Fruit fly (Drosophila melanogaster) whole organism, embryonic: ENCODE results near the gene CG43347.

Source experiments
- ATbp ChIP-seq: fragments of 200-800 bp; sonication (Bioruptor generic); optimal IDR thresholded peaks from 2 replicates; lab custom pipeline; 2017; ENCODE audit warnings: missing biosample characterization, mild to moderate bottlenecking, missing genetic modification characterization, missing genetic modification reagents
- Bdp1 ChIP-seq: fragments of 200-800 bp; sonication (Bioruptor generic); optimal IDR thresholded peaks from 3 replicates; lab custom pipeline; 2016; ENCODE audit warnings: missing biosample characterization, missing genetic modification characterization
- CG10274 ChIP-seq: fragments of 200-800 bp; sonication (Bioruptor generic); optimal IDR thresholded peaks from 3 replicates; lab custom pipeline; 2017; ENCODE audit warnings: missing biosample characterization, mild to moderate bottlenecking, missing genetic modification characterization
- CG11398 ChIP-seq: fragments of 200-800 bp; sonication (Bioruptor generic); optimal IDR thresholded peaks from 2 replicates; lab custom pipeline; 2016; ENCODE audit warnings: missing biosample characterization, missing genetic modification characterization
- CG12236 ChIP-seq: fragments of 200-800 bp; sonication (Bioruptor generic); optimal IDR thresholded peaks from 2 replicates; lab custom pipeline; 2016; ENCODE audit warnings: missing biosample characterization, missing genetic modification characterization
- CG12942 ChIP-seq: fragments of 200-800 bp; sonication (Bioruptor generic); optimal IDR thresholded peaks from 3 replicates; lab custom pipeline; 2016; ENCODE audit warnings: missing biosample characterization, missing genetic modification characterization
- CG13894 ChIP-seq: fragments of 200-800 bp; sonication (Bioruptor generic); optimal IDR thresholded peaks from 3 replicates; lab custom pipeline; 2018; ENCODE audit warnings: missing biosample characterization, mild to moderate bottlenecking, missing genetic modification characterization, moderate library complexity
- CG14014 ChIP-seq: fragments of 200-800 bp; sonication (Bioruptor generic); IDR thresholded peaks from 2 replicates; pipeline ENCODE4 v1.3.6; 2022; ENCODE audit warnings: missing biosample characterization, missing genetic modification characterization
- CG14441 ChIP-seq: fragments of 200-800 bp; sonication (Bioruptor generic); IDR thresholded peaks from 2 replicates; pipeline ENCODE4 v1.3.6; 2022; ENCODE audit warnings: missing biosample characterization, missing genetic modification characterization
- CG15011 ChIP-seq: fragments of 200-800 bp; sonication (Bioruptor generic); optimal IDR thresholded peaks from 3 replicates; lab custom pipeline; 2018; ENCODE audit warnings: missing biosample characterization, mild to moderate bottlenecking, missing genetic modification characterization
- CG15269 ChIP-seq: fragments of 200-800 bp; sonication (Bioruptor generic); optimal IDR thresholded peaks from 2 replicates; lab custom pipeline; 2018; ENCODE audit warnings: missing biosample characterization, mild to moderate bottlenecking, missing genetic modification characterization, moderate library complexity
- CG15479 ChIP-seq: fragments of 200-800 bp; sonication (Bioruptor generic); optimal IDR thresholded peaks from 3 replicates; lab custom pipeline; 2019; ENCODE audit warnings: missing biosample characterization, mild to moderate bottlenecking, missing genetic modification characterization, moderate library complexity
- CG15696 ChIP-seq: fragments of 200-800 bp; sonication (Bioruptor generic); optimal IDR thresholded peaks from 2 replicates; lab custom pipeline; 2019; ENCODE audit warnings: missing biosample characterization, mild to moderate bottlenecking, missing genetic modification characterization, moderate library complexity
- CG16863 ChIP-seq: fragments of 200-800 bp; sonication (Bioruptor generic); optimal IDR thresholded peaks from 3 replicates; lab custom pipeline; 2016; ENCODE audit warnings: missing biosample characterization, missing genetic modification characterization
- CG17912 ChIP-seq: fragments of 200-800 bp; sonication (Bioruptor generic); optimal IDR thresholded peaks from 2 replicates; lab custom pipeline; 2018; ENCODE audit warnings: missing biosample characterization, mild to moderate bottlenecking, missing genetic modification characterization
- CG2678 ChIP-seq: fragments of 200-800 bp; sonication (Bioruptor generic); optimal IDR thresholded peaks from 3 replicates; lab custom pipeline; 2019; ENCODE audit warnings: missing biosample characterization, mild to moderate bottlenecking, missing genetic modification characterization, moderate library complexity
- CG3065 ChIP-seq: fragments of 200-800 bp; sonication (Bioruptor generic); optimal IDR thresholded peaks from 2 replicates; lab custom pipeline; 2016; ENCODE audit warnings: missing biosample characterization, missing genetic modification characterization
- CG31388 ChIP-seq: fragments of 200-800 bp; sonication (Bioruptor generic); optimal IDR thresholded peaks from 2 replicates; lab custom pipeline; 2016; ENCODE audit warnings: missing biosample characterization, missing genetic modification characterization
- CG4360 ChIP-seq: fragments of 200-800 bp; sonication (Bioruptor generic); IDR thresholded peaks from 2 replicates; pipeline ENCODE4 v1.3.6; 2022; ENCODE audit warnings: missing biosample characterization, missing genetic modification characterization
- CG6254 ChIP-seq: fragments of 200-800 bp; sonication (Bioruptor generic); optimal IDR thresholded peaks from 3 replicates; lab custom pipeline; 2017; ENCODE audit warnings: mild to moderate bottlenecking, missing biosample characterization, missing genetic modification reagents, missing genetic modification characterization
- CG7745 ChIP-seq: fragments of 200-800 bp; sonication (Bioruptor generic); optimal IDR thresholded peaks from 2 replicates; lab custom pipeline; 2018; ENCODE audit warnings: missing biosample characterization, mild to moderate bottlenecking, missing genetic modification characterization, moderate library complexity
- CG8359 ChIP-seq: fragments of 200-800 bp; sonication (Bioruptor generic); optimal IDR thresholded peaks from 2 replicates; lab custom pipeline; 2017; ENCODE audit warnings: missing biosample characterization, mild to moderate bottlenecking, missing genetic modification characterization, borderline replicate concordance
- CG9797 ChIP-seq: fragments of 200-800 bp; sonication (Bioruptor generic); optimal IDR thresholded peaks from 3 replicates; lab custom pipeline; 2018; ENCODE audit warnings: missing biosample characterization, mild to moderate bottlenecking, missing genetic modification characterization
- Dek ChIP-seq: fragments of 200-800 bp; sonication (Bioruptor generic); optimal IDR thresholded peaks from 3 replicates; lab custom pipeline; 2019; ENCODE audit warnings: missing biosample characterization, mild to moderate bottlenecking, missing genetic modification characterization, moderate library complexity
- Eip74EF ChIP-seq, 2 experiments: fragments of 200-800 bp in 1 of 2; fragments of >200 bp in 1 of 2; sonication (Bioruptor generic) in 1 of 2; optimal IDR thresholded peaks; 2 replicates each; lab custom pipeline; 2017 to 2019; ENCODE audit warnings: missing biosample characterization in 2 of 2, missing genetic modification characterization in 2 of 2, mild to moderate bottlenecking in 1 of 2, moderate library complexity in 1 of 2
- Elba2 ChIP-seq: fragments of 200-800 bp; sonication (Bioruptor generic); optimal IDR thresholded peaks from 3 replicates; lab custom pipeline; 2016; ENCODE audit warnings: missing biosample characterization, missing genetic modification characterization
- GATAe ChIP-seq: fragments of 200-800 bp; sonication (Bioruptor generic); conservative IDR thresholded peaks from 2 replicates; pipeline ENCODE4 v1.3.6; 2022; ENCODE audit warnings: missing biosample characterization, missing genetic modification characterization
- HHEX ChIP-seq: fragments of 200-800 bp; sonication (Bioruptor generic); optimal IDR thresholded peaks from 3 replicates; lab custom pipeline; 2017; ENCODE audit warnings: missing biosample characterization, mild to moderate bottlenecking, missing genetic modification characterization, missing genetic modification reagents
- Hmx ChIP-seq: fragments of 200-800 bp; sonication (Bioruptor generic); optimal IDR thresholded peaks from 2 replicates; lab custom pipeline; 2016; ENCODE audit warnings: missing biosample characterization, missing genetic modification characterization
- Hr78 ChIP-seq, 2 experiments: fragments of 200-800 bp in 1 of 2; fragments of >200 bp in 1 of 2; sonication (Bioruptor generic) in 1 of 2; optimal IDR thresholded peaks; 2 replicates each; lab custom pipeline; 2017 to 2019; ENCODE audit warnings: missing biosample characterization in 2 of 2, missing genetic modification characterization in 2 of 2, mild to moderate bottlenecking in 1 of 2, moderate library complexity in 1 of 2
- Jarid2 ChIP-seq: fragments of 200-800 bp; sonication (Bioruptor generic); optimal IDR thresholded peaks from 3 replicates; lab custom pipeline; 2017; ENCODE audit warnings: mild to moderate bottlenecking, missing biosample characterization, missing genetic modification reagents, missing genetic modification characterization
- NFAT ChIP-seq: fragments of 200-800 bp; sonication (Bioruptor generic); IDR thresholded peaks from 2 replicates; pipeline ENCODE4 v1.3.6; 2022; ENCODE audit warnings: missing biosample characterization, missing genetic modification characterization
- Ptx1 ChIP-seq: fragments of 200-800 bp; sonication (Bioruptor generic); IDR thresholded peaks from 2 replicates; pipeline ENCODE4 v1.3.6; 2022; ENCODE audit warnings: missing biosample characterization, missing genetic modification characterization
- Usf ChIP-seq: fragments of 200-800 bp; sonication (Bioruptor generic); optimal IDR thresholded peaks from 2 replicates; lab custom pipeline; 2017; ENCODE audit warnings: missing genotype, missing biosample characterization, missing genetic modification characterization
- Vsx1 ChIP-seq: fragments of 200-800 bp; sonication (Bioruptor generic); optimal IDR thresholded peaks from 2 replicates; lab custom pipeline; 2017; ENCODE audit warnings: missing biosample characterization, mild to moderate bottlenecking, missing genetic modification characterization, missing genetic modification reagents
- chif ChIP-seq, 2 experiments: fragments of 200-800 bp; sonication (Bioruptor generic); optimal IDR thresholded peaks; 3 replicates each; lab custom pipeline; 2016; ENCODE audit warnings: missing biosample characterization in 2 of 2, missing genetic modification characterization in 2 of 2
- crc ChIP-seq: fragments of 200-800 bp; sonication (Bioruptor generic); optimal IDR thresholded peaks from 2 replicates; lab custom pipeline; 2016; ENCODE audit warnings: missing biosample characterization, missing genetic modification characterization
- da ChIP-seq: fragments of 200-800 bp; sonication (Bioruptor generic); optimal IDR thresholded peaks from 2 replicates; lab custom pipeline; 2016; ENCODE audit warnings: missing biosample characterization, missing genetic modification characterization
- ftz-f1 ChIP-seq: fragments of 200-800 bp; sonication (Bioruptor generic); optimal IDR thresholded peaks from 2 replicates; lab custom pipeline; 2016; ENCODE audit warnings: missing biosample characterization, missing genetic modification characterization
- gcm ChIP-seq: fragments of 200-800 bp; sonication (Bioruptor generic); optimal IDR thresholded peaks from 2 replicates; lab custom pipeline; 2019; ENCODE audit warnings: missing biosample characterization, mild to moderate bottlenecking, missing genetic modification characterization, moderate library complexity
- gfzf ChIP-seq: fragments of 200-800 bp; sonication (Bioruptor generic); optimal IDR thresholded peaks from 2 replicates; lab custom pipeline; 2016; ENCODE audit warnings: missing biosample characterization, mild to moderate bottlenecking, missing genetic modification characterization, moderate library complexity
- gsb-n ChIP-seq: fragments of 200-800 bp; sonication (Bioruptor generic); optimal IDR thresholded peaks from 3 replicates; lab custom pipeline; 2018; ENCODE audit warnings: missing biosample characterization, mild to moderate bottlenecking, missing genetic modification characterization
- ham ChIP-seq: fragments of 200-800 bp; sonication (Bioruptor generic); IDR thresholded peaks from 2 replicates; pipeline ENCODE4 v1.3.6; 2022; ENCODE audit warnings: missing biosample characterization, missing genetic modification characterization
- org-1 ChIP-seq: fragments of 200-800 bp; sonication (Bioruptor generic); optimal IDR thresholded peaks from 2 replicates; lab custom pipeline; 2017; ENCODE audit warnings: missing biosample characterization, missing genetic modification characterization
- pita ChIP-seq: fragments of 200-800 bp; sonication (Bioruptor generic); optimal IDR thresholded peaks from 2 replicates; lab custom pipeline; 2017; ENCODE audit warnings: missing biosample characterization, mild to moderate bottlenecking, missing genetic modification characterization
- repo ChIP-seq: fragments of 200-800 bp; sonication (Bioruptor generic); optimal IDR thresholded peaks from 2 replicates; lab custom pipeline; 2016; ENCODE audit warnings: missing biosample characterization, missing genetic modification characterization
- sc ChIP-seq, 3 experiments: fragments of >200 bp in 2 of 3; fragments of 200-800 bp in 1 of 3; sonication (Bioruptor generic) in 1 of 3; optimal IDR thresholded peaks; 2 replicates in 2 of 3; 3 replicates in 1 of 3; lab custom pipeline; 2017; ENCODE audit warnings: mild to moderate bottlenecking in 1 of 3, missing biosample characterization in 1 of 3, missing genetic modification characterization in 1 of 3, missing genetic modification reagents in 1 of 3
- stwl ChIP-seq: fragments of 200-800 bp; sonication (Bioruptor generic); optimal IDR thresholded peaks from 3 replicates; lab custom pipeline; 2018; ENCODE audit warnings: missing biosample characterization, mild to moderate bottlenecking, missing genetic modification characterization, moderate library complexity
- tio ChIP-seq: fragments of 200-800 bp; sonication (Bioruptor generic); optimal IDR thresholded peaks from 2 replicates; lab custom pipeline; 2017; ENCODE audit warnings: missing biosample characterization, missing genetic modification characterization, inconsistent platforms
- unpg ChIP-seq: fragments of 200-800 bp; sonication (Bioruptor generic); optimal IDR thresholded peaks from 3 replicates; lab custom pipeline; 2018; ENCODE audit warnings: missing biosample characterization, mild to moderate bottlenecking, missing genetic modification characterization, moderate library complexity

Gene CG43347

dm6 chrX:10582064-10582463 is 37.9 kb downstream of the CG43347 start (continued):
- TF ChIP-seq NFAT (GFP tag; lab: Robert Waterston, UW) (no peak), Eip74EF (GFP tag; optimal IDR thresholded peaks at IDR 0.05; lab: Kevin White, UChicago) (no peak), CG10274 (peak; percentile 14), chif (GFP tag; optimal IDR thresholded peaks at IDR 0.05; lab: Kevin White, UChicago) (peak in 1 of 2 experiments; percentile 21), CG7745 (tag; lab: Kevin White, UChicago) (no peak), CG17912 (GFP tag; lab: Kevin White, UChicago) (peak; percentile 29), CG16863 (no peak), gfzf (no peak), CG15011 (GFP tag; lab: Kevin White, UChicago) (peak; percentile 21), Usf (GFP tag; lab: Kevin White, UChicago) (no peak), Dek (tag; lab: Kevin White, UChicago) (no peak), stwl (tag; lab: Kevin White, UChicago) (no peak), CG9797 (no peak), CG14014 (GFP tag; lab: Robert Waterston, UW) (peak; percentile 8; the same call in 1 of the 2 replicates), gsb-n (tag; lab: Kevin White, UChicago) (peak; percentile 54), Hmx (no peak), repo (GFP tag; lab: Kevin White, UChicago) (no peak), ATbp (GFP tag; lab: Kevin White, UChicago) (peak; percentile 81), Jarid2 (GFP tag; lab: Kevin White, UChicago) (no peak), CG15269 (tag; lab: Kevin White, UChicago) (peak; percentile 23), ham (no peak), ftz-f1 (GFP tag; lab: Kevin White, UChicago) (no peak), Elba2 (GFP tag; lab: Kevin White, UChicago) (no peak), CG14441 (GFP tag; lab: Robert Waterston, UW) (no peak), crc (GFP tag; lab: Kevin White, UChicago) (no peak), CG11398 (GFP tag; lab: Kevin White, UChicago) (peak; percentile 12), org-1 (GFP tag; lab: Kevin White, UChicago) (peak; percentile 41), CG12942 (no peak), Vsx1 (GFP tag; lab: Kevin White, UChicago) (peak; percentile 56), CG13894 (tag; lab: Kevin White, UChicago) (no peak), CG12236 (GFP tag; lab: Kevin White, UChicago) (no peak), da (GFP tag; lab: Kevin White, UChicago) (no peak), sc (optimal IDR thresholded peaks at IDR 0.05; lab: Kevin White, UChicago) (no peak), sc (GFP tag; optimal IDR thresholded peaks at IDR 0.05; lab: Kevin White, UChicago) (peak; percentile 41), unpg (peak; percentile 61), Bdp1 (GFP tag; lab: Kevin White, UChicago) (no peak), CG4360 (GFP tag; lab: Robert Waterston, UW) (no peak), CG3065 (GFP tag; lab: Kevin White, UChicago) (no peak), CG8359 (GFP tag; lab: Kevin White, UChicago) (peak; percentile 59), CG6254 (peak; percentile 50), CG31388 (GFP tag; lab: Kevin White, UChicago) (no peak), CG2678 (tag; lab: Kevin White, UChicago) (peak; percentile 45), CG15479 (GFP tag; lab: Kevin White, UChicago) (peak; percentile 12), tio (GFP tag; lab: Kevin White, UChicago) (no peak), GATAe (GFP tag; lab: Robert Waterston, UW) (no peak), CG15696 (peak; percentile 80), gcm (peak; percentile 33), HHEX (GFP tag; lab: Kevin White, UChicago) (peak; percentile 37), Ptx1 (GFP tag; lab: Robert Waterston, UW) (no peak), pita (no peak), Hr78 (GFP tag; optimal IDR thresholded peaks at IDR 0.05; lab: Kevin White, UChicago) (no peak)
